Worm (Caenorhabditis elegans) whole organism, mixed stage, embryonic: ENCODE data around the gene ins-22.

Experiments
- ces-1 ChIP-seq: fragments of 150-350 bp; optimal IDR thresholded peaks from 2 replicates; lab custom pipeline; 2014; ENCODE audit warnings: missing biosample characterization, missing genetic modification reagents, missing genetic modification characterization
- elt-1 ChIP-seq: sonication (generic microtip); optimal IDR thresholded peaks from 2 replicates; lab custom pipeline; 2017; ENCODE audit warnings: missing genetic modification characterization, mild to moderate bottlenecking, missing compliant biosample characterization, antibody characterized with exemption, moderate library complexity, borderline replicate concordance; ENCODE audit not compliant: insufficient read depth
- lsy-2 ChIP-seq: fragments of 150-350 bp; optimal IDR thresholded peaks from 2 replicates; lab custom pipeline; 2014; ENCODE audit warnings: missing biosample characterization, missing genetic modification characterization
- mep-1 ChIP-seq: fragments of 150-350 bp; optimal IDR thresholded peaks from 2 replicates; lab custom pipeline; 2017; ENCODE audit warnings: missing biosample characterization, missing genetic modification reagents, missing genetic modification characterization, inconsistent platforms
- nhr-28 ChIP-seq: fragments of 150-350 bp; optimal IDR thresholded peaks from 2 replicates; lab custom pipeline; 2014; ENCODE audit warnings: missing biosample characterization, missing genetic modification characterization
- pha-4 ChIP-seq: fragments of 150-350 bp; optimal IDR thresholded peaks from 2 replicates; lab custom pipeline; 2018; ENCODE audit warnings: missing biosample characterization, missing genetic modification reagents, missing genetic modification characterization
- unc-39 ChIP-seq: fragments of 150-350 bp; optimal IDR thresholded peaks from 2 replicates; lab custom pipeline; 2014; ENCODE audit warnings: missing biosample characterization, missing genetic modification characterization
- unc-62 ChIP-seq: fragments of 150-350 bp; optimal IDR thresholded peaks from 2 replicates; lab custom pipeline; 2014; ENCODE audit warnings: missing biosample characterization, missing genetic modification reagents, missing genetic modification characterization

- TF ChIP-seq elt-1 (tag; lab: Kevin White, UChicago) (no peak), unc-62 (GFP tag; lab: Kevin White, UChicago) (no peak), pha-4 (tag; lab: Kevin White, UChicago) (no peak), mep-1 (tag; lab: Kevin White, UChicago) (no peak), ces-1 (GFP tag; lab: Kevin White, UChicago) (no peak), nhr-28 (tag; lab: Kevin White, UChicago) (no peak), lsy-2 (no peak), unc-39 (tag; lab: Kevin White, UChicago) (no peak)
Observed at ce11 chrIII:10030549-10030948, 4.5 kb downstream of the ins-22 start, which contains the start of gene M04D8.4.
